Fruit fly (Drosophila melanogaster): ENCODE results near the gene CG3625.
A peak's percentile ranks its signal among the peaks of the same experiment; 100 is the strongest.

The CG3625 gene

DNA sequence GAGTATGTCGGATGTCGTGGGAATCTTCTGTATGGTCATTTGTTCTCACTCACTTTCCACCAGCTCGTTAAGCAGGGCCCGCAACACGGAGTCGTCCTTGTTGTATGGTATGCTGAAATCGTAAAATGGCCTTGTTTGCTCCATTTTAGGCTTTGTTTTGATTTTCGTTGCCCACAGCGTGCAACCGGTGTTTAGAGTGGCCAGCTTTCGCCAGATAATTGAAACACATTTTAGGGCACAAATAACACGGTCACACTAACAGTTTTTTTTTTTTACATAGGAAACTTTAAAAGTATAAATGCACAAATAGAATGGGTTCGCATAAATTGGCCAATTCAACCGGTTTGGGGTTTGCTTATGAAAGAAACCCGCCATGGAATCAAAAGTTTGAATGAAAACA, 39.4 kb downstream of the CG3625 start, which contains the start of gene Rpp30:
TSS of gene Rpp30 (minus strand) at position 200 of the 400 bp plus-strand sequence.
- TF ChIP-seq brk (GFP tag; optimal IDR thresholded peaks at IDR 0.05) (no peak), ey (GFP tag; optimal IDR thresholded peaks at IDR 0.05) (no peak), N (GFP tag; optimal IDR thresholded peaks at IDR 0.05) (no peak), Dif (GFP tag; optimal IDR thresholded peaks at IDR 0.05; ENCODE audit: partially characterized antibody) (no peak), OdsH (GFP tag; optimal IDR thresholded peaks at IDR 0.05) (no peak), lola (GFP tag; optimal IDR thresholded peaks at IDR 0.05) (no peak), Hr78 (GFP tag; optimal IDR thresholded peaks at IDR 0.05) (no peak), sv (GFP tag; optimal IDR thresholded peaks at IDR 0.05) (no peak), dl (GFP tag; optimal IDR thresholded peaks at IDR 0.05; ENCODE audit: insufficient read depth in 1 of 2, partially characterized antibody in 2 of 2) (no peak), HLH106 (tag; optimal IDR thresholded peaks at IDR 0.05) (no peak), fru (GFP tag; optimal IDR thresholded peaks at IDR 0.05) (no peak), Hnf4 (GFP tag; optimal IDR thresholded peaks at IDR 0.05) (no peak), CrebA (GFP tag; optimal IDR thresholded peaks at IDR 0.05; ENCODE audit: borderline replicate concordance) (no peak), GATAd (GFP tag; optimal IDR thresholded peaks at IDR 0.05) (no peak), Abd-B (GFP tag; optimal IDR thresholded peaks at IDR 0.05) (no peak)

DNA sequence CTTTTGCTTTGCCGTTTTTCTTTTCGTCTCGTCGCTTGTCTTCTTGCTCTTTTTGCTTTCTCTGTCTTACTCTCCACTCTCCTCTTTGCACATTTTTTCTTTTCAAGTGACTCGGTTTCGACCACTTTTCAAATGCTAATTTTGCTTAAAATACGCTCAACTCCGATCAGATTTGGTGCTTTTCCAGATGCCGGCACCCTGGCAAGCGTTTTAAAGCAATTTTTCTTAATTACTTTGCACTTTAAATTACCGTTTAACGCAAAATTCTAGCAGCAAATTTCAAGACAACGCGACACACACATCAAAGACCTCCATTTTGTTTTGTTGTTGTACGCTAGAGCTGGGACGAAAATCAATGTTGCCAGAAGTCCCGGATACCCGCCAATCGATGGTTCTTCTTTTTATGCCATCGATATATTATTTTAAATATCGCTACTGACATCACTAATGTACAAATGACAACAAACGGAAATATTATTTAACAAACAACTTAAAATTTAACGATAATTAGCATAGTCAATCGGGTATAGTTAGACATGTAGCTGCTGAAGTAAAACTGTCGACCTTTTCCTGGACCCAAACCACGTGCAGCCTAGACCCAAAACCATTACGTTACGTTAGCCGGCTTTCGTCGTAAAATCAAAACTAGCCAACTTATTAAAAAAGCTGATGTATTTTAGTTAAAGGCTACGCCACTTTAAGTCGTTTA, 40.9 kb downstream of the CG3625 start, which contains the start of gene kis:
TSS of gene kis (minus strand) at position 317 of the 709 bp plus-strand sequence.
- TF ChIP-seq ey (GFP tag; optimal IDR thresholded peaks at IDR 0.05) (no peak), foxo (GFP tag; optimal IDR thresholded peaks at IDR 0.05) (peak in 1 of 2 experiments; percentile 48), tai (GFP tag; optimal IDR thresholded peaks at IDR 0.05) (no peak), h (GFP tag; optimal IDR thresholded peaks at IDR 0.05) (peak; percentile 69), Hnf4 (GFP tag; optimal IDR thresholded peaks at IDR 0.05) (no peak), Myc (optimal IDR thresholded peaks at IDR 0.05) (peak; percentile 13), Dif (GFP tag; optimal IDR thresholded peaks at IDR 0.05; ENCODE audit: partially characterized antibody) (no peak), lola (GFP tag; optimal IDR thresholded peaks at IDR 0.05) (no peak), HLH106 (tag; optimal IDR thresholded peaks at IDR 0.05) (peak; percentile 34), dl (GFP tag; optimal IDR thresholded peaks at IDR 0.05; ENCODE audit: insufficient read depth in 1 of 2, partially characterized antibody in 2 of 2) (no peak), CG32264 (GFP tag; optimal IDR thresholded peaks at IDR 0.05) (no peak), pan (optimal IDR thresholded peaks at IDR 0.05) (no peak), dsf (GFP tag; optimal IDR thresholded peaks at IDR 0.05; ENCODE audit: borderline replicate concordance) (no peak), Hr78 (GFP tag; optimal IDR thresholded peaks at IDR 0.05) (no peak), br (GFP tag; optimal IDR thresholded peaks at IDR 0.05) (peak; percentile 41), sage (GFP tag; optimal IDR thresholded peaks at IDR 0.05) (no peak), fru (GFP tag; optimal IDR thresholded peaks at IDR 0.05) (no peak), jim (GFP tag; optimal IDR thresholded peaks at IDR 0.05) (no peak), Rel (GFP tag; optimal IDR thresholded peaks at IDR 0.05) (no peak), Rel (tag; optimal IDR thresholded peaks at IDR 0.05) (peak; percentile 31), CrebA (GFP tag; optimal IDR thresholded peaks at IDR 0.05; ENCODE audit: borderline replicate concordance) (no peak), Mio (GFP tag; optimal IDR thresholded peaks at IDR 0.05) (no peak), Dfd (GFP tag; optimal IDR thresholded peaks at IDR 0.05) (no peak), brk (GFP tag; optimal IDR thresholded peaks at IDR 0.05) (no peak), woc (GFP tag; optimal IDR thresholded peaks at IDR 0.05) (peak; percentile 11), rgr (GFP tag; optimal IDR thresholded peaks at IDR 0.05) (peak; percentile 21), sv (GFP tag; optimal IDR thresholded peaks at IDR 0.05) (no peak), N (GFP tag; optimal IDR thresholded peaks at IDR 0.05) (no peak), dmrt93B (GFP tag; optimal IDR thresholded peaks at IDR 0.05) (no peak), Sp1 (GFP tag; optimal IDR thresholded peaks at IDR 0.05) (peak; percentile 55), Vsx2 (GFP tag; optimal IDR thresholded peaks at IDR 0.05; ENCODE audit: partially characterized antibody) (no peak), usp (GFP tag; optimal IDR thresholded peaks at IDR 0.05) (no peak), CG9705 (GFP tag; optimal IDR thresholded peaks at IDR 0.05) (peak; percentile 20), Abd-B (GFP tag; optimal IDR thresholded peaks at IDR 0.05) (no peak), Jra (GFP tag; optimal IDR thresholded peaks at IDR 0.05) (peak; percentile 64), GATAd (GFP tag; optimal IDR thresholded peaks at IDR 0.05) (no peak), Hr83 (GFP tag; optimal IDR thresholded peaks at IDR 0.05; ENCODE audit: poor library complexity, severe bottlenecking) (peak; percentile 33), OdsH (GFP tag; optimal IDR thresholded peaks at IDR 0.05) (peak; percentile 5), psq (GFP tag; optimal IDR thresholded peaks at IDR 0.05) (peak; percentile 95)

Measured in whole organism, wandering third instar larva.